Worm (Caenorhabditis elegans) whole organism, early embryonic: Measurements from ENCODE around the gene ZC53.1.

Source experiments
- B0310.2 ChIP-seq: sonication (generic microtip); optimal IDR thresholded peaks from 2 replicates; lab custom pipeline; 2016; ENCODE audit warnings: mild to moderate bottlenecking, missing genetic modification characterization, missing compliant biosample characterization
- F13C5.2 ChIP-seq: sonication (generic microtip); optimal IDR thresholded peaks from 2 replicates; lab custom pipeline; 2017; ENCODE audit warnings: mild to moderate bottlenecking, missing genetic modification characterization, inconsistent platforms, missing compliant biosample characterization
- aly-1 ChIP-seq: sonication (generic microtip); optimal IDR thresholded peaks from 2 replicates; lab custom pipeline; 2016; ENCODE audit warnings: missing genetic modification characterization, missing compliant biosample characterization
- ama-1 ChIP-seq: fragments of 150-350 bp; optimal IDR thresholded peaks from 2 replicates; lab custom pipeline; 2014
- ceh-13 ChIP-seq: fragments of 200-800 bp; sonication (Bioruptor generic); optimal IDR thresholded peaks from 2 replicates; lab custom pipeline; 2018; ENCODE audit warnings: mild to moderate bottlenecking, missing genetic modification characterization, missing compliant biosample characterization
- ceh-36 ChIP-seq: sonication (generic microtip); optimal IDR thresholded peaks from 2 replicates; lab custom pipeline; 2016; ENCODE audit warnings: missing genetic modification characterization, inconsistent platforms, missing compliant biosample characterization
- ets-7 ChIP-seq: sonication (generic microtip); optimal IDR thresholded peaks from 2 replicates; lab custom pipeline; 2016; ENCODE audit warnings: missing genotype, missing genetic modification characterization, missing compliant biosample characterization
- flt-1 ChIP-seq: fragments of 200-800 bp; sonication (Bioruptor generic); IDR thresholded peaks from 2 replicates; pipeline ENCODE4 v1.3.6; 2022; ENCODE audit warnings: missing genetic modification characterization, missing compliant biosample characterization
- hmbx-1 ChIP-seq: sonication (generic microtip); optimal IDR thresholded peaks from 2 replicates; lab custom pipeline; 2016; ENCODE audit warnings: mild to moderate bottlenecking, missing genetic modification characterization, missing compliant biosample characterization
- hmg-4 ChIP-seq: fragments of 200-800 bp; sonication (Bioruptor generic); optimal IDR thresholded peaks from 2 replicates; lab custom pipeline; 2018; ENCODE audit warnings: mild to moderate bottlenecking, missing genetic modification characterization, missing compliant biosample characterization
- hnd-1 ChIP-seq: sonication (generic microtip); optimal IDR thresholded peaks from 2 replicates; lab custom pipeline; 2016; ENCODE audit warnings: missing genetic modification characterization, missing compliant biosample characterization
- pes-1 ChIP-seq: fragments of 200-800 bp; sonication (Bioruptor generic); IDR thresholded peaks from 2 replicates; pipeline ENCODE4 v1.3.6; 2022; ENCODE audit warnings: missing genetic modification reagents, missing genetic modification characterization, missing compliant biosample characterization
- scrt-1 ChIP-seq: fragments of 200-800 bp; sonication (Bioruptor generic); IDR thresholded peaks from 2 replicates; pipeline ENCODE4 v1.3.6; 2022; ENCODE audit warnings: missing genetic modification characterization, missing compliant biosample characterization
- sea-1 ChIP-seq: fragments of 200-800 bp; sonication (Bioruptor generic); conservative IDR thresholded peaks from 2 replicates; pipeline ENCODE4 v1.3.6; 2022; ENCODE audit warnings: missing genetic modification characterization, missing compliant biosample characterization
- tbx-11 ChIP-seq: fragments of 200-800 bp; sonication (Bioruptor generic); IDR thresholded peaks from 2 replicates; pipeline ENCODE4 v1.3.6; 2022; ENCODE audit warnings: missing genetic modification characterization, missing compliant biosample characterization
- tbx-37 ChIP-seq: fragments of 200-800 bp; sonication (Bioruptor generic); conservative IDR thresholded peaks from 2 replicates; pipeline ENCODE4 v1.3.6; 2022; ENCODE audit warnings: missing genetic modification reagents, missing genetic modification characterization, missing compliant biosample characterization
- tra-4 ChIP-seq: sonication (generic microtip); optimal IDR thresholded peaks from 2 replicates; lab custom pipeline; 2017; ENCODE audit warnings: missing genetic modification characterization, missing compliant biosample characterization

Gene ZC53.1

ce11 chrX:1924138-1924537, 11.0 kb upstream of the ZC53.1 start, which contains the start of gene ZC53.2:
Gene ZC53.2 (minus strand): TSS chrX:1924238.
- TF ChIP-seq ets-7 (tag; lab: Kevin White, UChicago) = no peak

- TF ChIP-seq ceh-36 (tag; lab: Kevin White, UChicago) = no peak
- TF ChIP-seq hnd-1 = no peak
- no peak for TF ChIP-seq aly-1 (tag; lab: Kevin White, UChicago)
- TF ChIP-seq F13C5.2 (tag; lab: Kevin White, UChicago) = no peak
- TF ChIP-seq hmg-4 (GFP tag; lab: Kevin White, UChicago) = no peak
- TF ChIP-seq ama-1 (lab: Kevin White, UChicago) = no peak
- TF ChIP-seq scrt-1 = no peak
- no peak for TF ChIP-seq tra-4 (tag; lab: Kevin White, UChicago)
- TF ChIP-seq pes-1 = no peak
- no peak for TF ChIP-seq flt-1
- TF ChIP-seq tbx-11 (GFP tag; lab: Robert Waterston, UW) = no peak
- no peak for TF ChIP-seq tbx-37 (GFP tag; lab: Robert Waterston, UW)
- no peak for TF ChIP-seq B0310.2
- no peak for TF ChIP-seq sea-1
- no peak for TF ChIP-seq ets-7 (tag; lab: Kevin White, UChicago)
- TF ChIP-seq hmbx-1 (tag; lab: Kevin White, UChicago) = no peak
- TF ChIP-seq ceh-13 (GFP tag; lab: Kevin White, UChicago) = no peak
These were observed 9.1 kb upstream of the ZC53.1 start, which contains the start of gene ZC53.22 for ce11 chrX:1922294-1922693. Gene ZC53.22 (minus strand): TSS chrX:1922394.

- TF ChIP-seq tbx-11 (GFP tag; lab: Robert Waterston, UW) (no peak), ets-7 (tag; lab: Kevin White, UChicago) (no peak), tra-4 (tag; lab: Kevin White, UChicago) (no peak), flt-1 (no peak), scrt-1 (no peak), tbx-37 (GFP tag; lab: Robert Waterston, UW) (no peak), hmg-4 (GFP tag; lab: Kevin White, UChicago) (no peak), aly-1 (tag; lab: Kevin White, UChicago) (no peak), ceh-13 (GFP tag; lab: Kevin White, UChicago) (no peak), ama-1 (lab: Kevin White, UChicago) (no peak), hmbx-1 (tag; lab: Kevin White, UChicago) (no peak), hnd-1 (no peak), pes-1 (no peak), ceh-36 (tag; lab: Kevin White, UChicago) (no peak)
These were observed 4.0 kb upstream of the ZC53.1 start, which contains the start of gene dot-1.5 for ce11 chrX:1917169-1917568. Gene dot-1.5 (plus strand): TSS chrX:1917469.

- TF ChIP-seq aly-1 (tag; lab: Kevin White, UChicago) = no peak
- TF ChIP-seq hnd-1 = no peak
- TF ChIP-seq hmg-4 (GFP tag; lab: Kevin White, UChicago) = no peak
These were observed 1.9 kb upstream of the ZC53.1 start, which contains the start of gene rgs-9 for ce11 chrX:1915022-1915421. Gene rgs-9 (plus strand): TSS chrX:1915258.

ce11 chrX:1909353-1909752, 3.8 kb downstream of the ZC53.1 start:
- TF ChIP-seq tbx-37 (GFP tag; lab: Robert Waterston, UW) (peak; percentile 28; the same call in 1 of the 2 replicates), flt-1 (no peak), tbx-11 (GFP tag; lab: Robert Waterston, UW) (0 out of 2 replicates have a peak, but pooled peaks have one; percentile 38), scrt-1 (0 out of 2 replicates have a peak, but pooled peaks have one; percentile 13), B0310.2 (no peak), hmg-4 (GFP tag; lab: Kevin White, UChicago) (peak; percentile 58), pes-1 (peak; percentile 43; the same call in 1 of the 2 replicates), ceh-36 (tag; lab: Kevin White, UChicago) (no peak), F13C5.2 (tag; lab: Kevin White, UChicago) (peak; percentile 37), sea-1 (no peak)

- TF ChIP-seq flt-1 = no peak
- no peak for TF ChIP-seq hnd-1
- TF ChIP-seq hmbx-1 (tag; lab: Kevin White, UChicago) = no peak
- TF ChIP-seq sea-1 = no peak
- no peak for TF ChIP-seq pes-1
- TF ChIP-seq ceh-36 (tag; lab: Kevin White, UChicago) = no peak
- no peak for TF ChIP-seq B0310.2
- no peak for TF ChIP-seq hmg-4 (GFP tag; lab: Kevin White, UChicago)
- no peak for TF ChIP-seq tbx-37 (GFP tag; lab: Robert Waterston, UW)
- TF ChIP-seq F13C5.2 (tag; lab: Kevin White, UChicago) = no peak
- no peak for TF ChIP-seq ceh-13 (GFP tag; lab: Kevin White, UChicago)
- no peak for TF ChIP-seq ets-7 (tag; lab: Kevin White, UChicago)
These were observed 6.1 kb downstream of the ZC53.1 start for ce11 chrX:1907009-1907408.

- no peak for TF ChIP-seq ets-7 (tag; lab: Kevin White, UChicago)
- no peak for TF ChIP-seq tbx-11 (GFP tag; lab: Robert Waterston, UW)
- no peak for TF ChIP-seq aly-1 (tag; lab: Kevin White, UChicago)
- TF ChIP-seq ama-1 (lab: Kevin White, UChicago) = no peak
- no peak for TF ChIP-seq ceh-36 (tag; lab: Kevin White, UChicago)
- no peak for TF ChIP-seq scrt-1
- TF ChIP-seq pes-1 = no peak
- TF ChIP-seq tra-4 (tag; lab: Kevin White, UChicago) = no peak
- TF ChIP-seq ceh-13 (GFP tag; lab: Kevin White, UChicago) = no peak
These were observed 11.7 kb downstream of the ZC53.1 start for ce11 chrX:1901480-1901879.

- no peak for TF ChIP-seq tbx-11 (GFP tag; lab: Robert Waterston, UW)
- TF ChIP-seq hmg-4 (GFP tag; lab: Kevin White, UChicago) = no peak
- no peak for TF ChIP-seq B0310.2
- no peak for TF ChIP-seq hmbx-1 (tag; lab: Kevin White, UChicago)
- no peak for TF ChIP-seq tra-4 (tag; lab: Kevin White, UChicago)
- TF ChIP-seq scrt-1 = no peak
- no peak for TF ChIP-seq flt-1
- TF ChIP-seq ama-1 (lab: Kevin White, UChicago) = no peak
These were observed 15.9 kb downstream of the ZC53.1 start, which contains the start of gene B0294.1 for ce11 chrX:1897243-1897642. Gene B0294.1 (minus strand): TSS chrX:1897343.
